Fruit fly (Drosophila melanogaster): ENCODE measurements around the gene CG12496.

The CG12496 gene

dm6 chrX:2455337-2456246 is 44.9 kb upstream of the CG12496 start (continued):
- TF ChIP-seq CG34406 (GFP tag; optimal IDR thresholded peaks at IDR 0.05) (peak; percentile 33), Eip78C (GFP tag) (peak; percentile 80), acj6 (GFP tag; optimal IDR thresholded peaks at IDR 0.05) (peak; percentile 62), vri (GFP tag; optimal IDR thresholded peaks at IDR 0.05) (peak; percentile 23), CG8119 (GFP tag; IDR thresholded peaks at IDR 0.05) (peak; percentile 42; the same call in 2 of the 3 replicates), CG4318 (GFP tag; optimal IDR thresholded peaks at IDR 0.05) (peak; percentile 12), Hr38 (GFP tag; optimal IDR thresholded peaks at IDR 0.05) (no peak), OdsH (GFP tag; optimal IDR thresholded peaks at IDR 0.05) (peak; percentile 62), salr (GFP tag; optimal IDR thresholded peaks at IDR 0.05) (peak in 1 of 2 experiments; percentile 74), CG31627 (GFP tag; optimal IDR thresholded peaks at IDR 0.05) (peak; percentile 60), Hr4 (GFP tag; optimal IDR thresholded peaks at IDR 0.05) (no peak), ss (GFP tag; optimal IDR thresholded peaks at IDR 0.05) (peak in 1 of 2 experiments; percentile 14), Eip93F (GFP tag; optimal IDR thresholded peaks at IDR 0.05) (no peak), CG32006 (GFP tag; optimal IDR thresholded peaks at IDR 0.05) (peak; percentile 70), Eip75B (GFP tag; optimal IDR thresholded peaks at IDR 0.05) (peak; percentile 57), CG1621 (tag; optimal IDR thresholded peaks at IDR 0.05) (peak; percentile 58), Ets96B (tag; optimal IDR thresholded peaks at IDR 0.05) (peak; percentile 15), net (GFP tag; optimal IDR thresholded peaks at IDR 0.05) (peak; percentile 16), CG6792 (GFP tag; optimal IDR thresholded peaks at IDR 0.05) (peak; percentile 60), CG3032 (tag; optimal IDR thresholded peaks at IDR 0.05) (peak; percentile 35), dac (GFP tag; optimal IDR thresholded peaks at IDR 0.05) (no peak), Lpt (GFP tag; optimal IDR thresholded peaks at IDR 0.05) (peak; percentile 1), CG11902 (GFP tag; optimal IDR thresholded peaks at IDR 0.05) (peak; percentile 38), Sox102F (GFP tag; optimal IDR thresholded peaks at IDR 0.05) (peak; percentile 57), Met (GFP tag; optimal IDR thresholded peaks at IDR 0.05) (peak; percentile 69), CG8632 (GFP tag; optimal IDR thresholded peaks at IDR 0.05) (peak; percentile 53)

dm6 chrX:2453772-2454171 is 43.1 kb upstream of the CG12496 start:
- TF ChIP-seq CG10631 (GFP tag; optimal IDR thresholded peaks at IDR 0.05) (no peak), Eip78C (GFP tag) (peak; percentile 59)

dm6 chrX:2452734-2453133 is 42.0 kb upstream of the CG12496 start:
- TF ChIP-seq CG1621 (tag; optimal IDR thresholded peaks at IDR 0.05), result peak; percentile 7
- peak; percentile 37 for TF ChIP-seq Lpt (GFP tag; optimal IDR thresholded peaks at IDR 0.05)
- peak; percentile 56 for TF ChIP-seq CG34406 (GFP tag; optimal IDR thresholded peaks at IDR 0.05)
- peak in 1 of 2 experiments; percentile 13 for TF ChIP-seq salr (GFP tag; optimal IDR thresholded peaks at IDR 0.05)
- peak; percentile 88 for TF ChIP-seq svp (GFP tag)
- peak; percentile 83 for TF ChIP-seq topi (GFP tag; optimal IDR thresholded peaks at IDR 0.05)
- no peak for TF ChIP-seq fd85E (GFP tag; optimal IDR thresholded peaks at IDR 0.05)
- peak; percentile 17 for TF ChIP-seq CG8319 (GFP tag; optimal IDR thresholded peaks at IDR 0.05)
- no peak for TF ChIP-seq vri (GFP tag; optimal IDR thresholded peaks at IDR 0.05)
- peak; percentile 67 for TF ChIP-seq Ets21C (GFP tag; optimal IDR thresholded peaks at IDR 0.05)
- no peak for TF ChIP-seq CG6854 (GFP tag; optimal IDR thresholded peaks at IDR 0.05)
- TF ChIP-seq lz (GFP tag; optimal IDR thresholded peaks at IDR 0.05), result peak; percentile 77
- TF ChIP-seq ss (GFP tag; optimal IDR thresholded peaks at IDR 0.05), result peak in 1 of 2 experiments; percentile 32
- peak; percentile 26 for TF ChIP-seq CG7368 (GFP tag; optimal IDR thresholded peaks at IDR 0.05)
- peak; percentile 58 for TF ChIP-seq acj6 (GFP tag; optimal IDR thresholded peaks at IDR 0.05)
- TF ChIP-seq CG6276 (GFP tag; optimal IDR thresholded peaks at IDR 0.05), result no peak
- peak; percentile 77 for TF ChIP-seq Sox14 (GFP tag; optimal IDR thresholded peaks at IDR 0.05)
- TF ChIP-seq CG8119 (GFP tag; IDR thresholded peaks at IDR 0.05), result peak; percentile 23; the same call in 1 of the 3 replicates
- peak; percentile 48 for TF ChIP-seq spab (GFP tag; optimal IDR thresholded peaks at IDR 0.05)
- peak; percentile 87 for TF ChIP-seq Met (GFP tag; optimal IDR thresholded peaks at IDR 0.05)
- TF ChIP-seq CG6808 (GFP tag; optimal IDR thresholded peaks at IDR 0.05), result peak; percentile 66
- TF ChIP-seq Smox (GFP tag; optimal IDR thresholded peaks at IDR 0.05), result peak; percentile 77
- TF ChIP-seq CG31627 (GFP tag; optimal IDR thresholded peaks at IDR 0.05), result peak; percentile 78
- TF ChIP-seq CG11294 (GFP tag; IDR thresholded peaks at IDR 0.05), result no peak
- no peak for TF ChIP-seq Eip93F (GFP tag; optimal IDR thresholded peaks at IDR 0.05)
- TF ChIP-seq Hr4 (GFP tag; optimal IDR thresholded peaks at IDR 0.05), result no peak
- peak; percentile 82 for TF ChIP-seq Hr39 (GFP tag; optimal IDR thresholded peaks at IDR 0.05)
- peak; percentile 61 for TF ChIP-seq CG10631 (GFP tag; optimal IDR thresholded peaks at IDR 0.05)
- peak; percentile 30 for TF ChIP-seq CG11762 (GFP tag; optimal IDR thresholded peaks at IDR 0.05; ENCODE audit: insufficient read depth)
- no peak for TF ChIP-seq eg (GFP tag; IDR thresholded peaks at IDR 0.05)
- TF ChIP-seq CG6163 (GFP tag; IDR thresholded peaks at IDR 0.05), result 0 out of 3 replicates have a peak, but pooled peaks have one; percentile 22
- no peak for TF ChIP-seq CG8632 (GFP tag; optimal IDR thresholded peaks at IDR 0.05)

Data from whole organism, prepupa.